Worm (Caenorhabditis elegans) whole organism, mixed stage, embryonic: ENCODE data around the gene mel-28.
"Not testable (repeated sequence)": the region's sequence is repeated elsewhere in the genome, so short reads cannot be mapped to it uniquely, and the experiment has no call there.

Experiments used
- lin-13 ChIP-seq: fragments of 150-350 bp; optimal IDR thresholded peaks from 2 replicates; lab custom pipeline; 2014; ENCODE audit warnings: missing biosample characterization, missing genetic modification characterization
- snpc-4 ChIP-seq: fragments of 150-350 bp; optimal IDR thresholded peaks from 2 replicates; lab custom pipeline; 2014; ENCODE audit warnings: missing biosample characterization, missing genetic modification characterization
- ztf-11 ChIP-seq: fragments of 150-350 bp; optimal IDR thresholded peaks from 2 replicates; lab custom pipeline; 2014; ENCODE audit warnings: missing biosample characterization, missing genetic modification characterization

- not testable (repeated sequence) for TF ChIP-seq snpc-4, lin-13, ztf-11 (tag; lab: Kevin White, UChicago)
Observed at ce11 chrIII:4742620-4743019, 43.3 kb upstream of the mel-28 start, which contains the start of gene twk-6.
